Worm (Caenorhabditis elegans) whole organism, L4 larva: ENCODE results near the gene B0244.17.

ENCODE experiments used
- ama-1 ChIP-seq: fragments of 150-350 bp; optimal IDR thresholded peaks from 2 replicates; lab custom pipeline; 2014; ENCODE audit warnings: inconsistent platforms, mixed read lengths
- madf-9 ChIP-seq: fragments of 200-800 bp; sonication (Bioruptor generic); conservative IDR thresholded peaks from 2 replicates; pipeline ENCODE4 v1.3.6; 2022; ENCODE audit warnings: missing genetic modification reagents, missing genetic modification characterization, missing compliant biosample characterization

ce11 chrIII:5697266-5697665 is 35.8 kb upstream of the B0244.17 start, which contains the start of gene B0336.7:
- TF ChIP-seq ama-1 (lab: Kevin White, UChicago), result no peak
- TF ChIP-seq madf-9, result no peak
